Worm (Caenorhabditis elegans): ENCODE data around the gene str-18.
"Not testable (repeated sequence)": the region's sequence is repeated elsewhere in the genome, so short reads cannot be mapped to it uniquely, and the experiment has no call there.

DNA sequence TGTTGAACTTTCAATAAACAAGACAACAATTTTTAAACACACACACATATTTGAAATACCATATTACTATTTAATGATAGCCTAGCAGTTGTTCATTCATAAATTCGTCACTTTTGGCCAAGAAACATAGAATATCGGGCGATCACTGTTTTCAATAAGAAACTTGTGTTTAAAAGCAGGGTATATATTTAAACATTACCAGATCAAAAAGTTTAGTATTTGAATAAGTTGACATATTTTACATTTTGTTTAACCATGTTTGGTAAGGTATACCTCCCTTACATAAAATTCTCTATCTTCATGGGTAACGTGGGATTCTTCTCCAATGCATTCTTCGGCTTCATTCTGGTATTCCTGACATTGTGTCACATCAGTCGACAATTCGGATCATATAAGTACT, 13.0 kb upstream of the str-18 start, which contains the start of gene str-8:
- not testable (repeated sequence) for TF ChIP-seq scrt-1 (GFP tag; IDR thresholded peaks at IDR 0.05); flt-1 (GFP tag; IDR thresholded peaks at IDR 0.05); ceh-13 (GFP tag; optimal IDR thresholded peaks at IDR 0.05)
